Worm (Caenorhabditis elegans): Measurements from ENCODE around the gene unc-44.
A peak's percentile ranks its signal among the peaks of the same experiment; 100 is the strongest.

unc-44 gene

ce11 chrIV:5939908-5940307, 35.4 kb upstream of the unc-44 start:
- TF ChIP-seq lsy-2 (tag; optimal IDR thresholded peaks at IDR 0.05) (peak; percentile 76), ham-2 (GFP tag; optimal IDR thresholded peaks at IDR 0.05) (no peak)

ce11 chrIV:5940608-5941007, 34.7 kb upstream of the unc-44 start:
- no peak for TF ChIP-seq nhr-76 (tag; optimal IDR thresholded peaks at IDR 0.05)
- TF ChIP-seq ham-2 (GFP tag; optimal IDR thresholded peaks at IDR 0.05) = no peak
- TF ChIP-seq elt-1 (tag; optimal IDR thresholded peaks at IDR 0.05; ENCODE audit: borderline replicate concordance, insufficient read depth) = no peak
- TF ChIP-seq lin-13 (tag; optimal IDR thresholded peaks at IDR 0.05) = no peak

- TF ChIP-seq ceh-83 (GFP tag; optimal IDR thresholded peaks at IDR 0.05) (no peak), ces-1 (GFP tag; optimal IDR thresholded peaks at IDR 0.05) (peak; percentile 50), nhr-2 (tag; optimal IDR thresholded peaks at IDR 0.05) (peak; percentile 18)
Measured at ce11 chrIV:5941236-5941976, 34.0 kb upstream of the unc-44 start, which contains the start of gene pfkb-1.2. Gene pfkb-1.2 (plus strand): TSS chrIV:5941926.

- TF ChIP-seq mep-1 (tag; optimal IDR thresholded peaks at IDR 0.05) = no peak
Measured at ce11 chrIV:5944172-5944571, 31.2 kb upstream of the unc-44 start.

ce11 chrIV:5945455-5945854, 29.9 kb upstream of the unc-44 start:
- TF ChIP-seq unc-62 (GFP tag; optimal IDR thresholded peaks at IDR 0.05) = no peak
- no peak for TF ChIP-seq nhr-12 (tag; optimal IDR thresholded peaks at IDR 0.05)
- no peak for TF ChIP-seq flh-1 (GFP tag; optimal IDR thresholded peaks at IDR 0.05)
- no peak for TF ChIP-seq elt-3 (tag; optimal IDR thresholded peaks at IDR 0.05)
- no peak for TF ChIP-seq lin-13 (tag; optimal IDR thresholded peaks at IDR 0.05)
- TF ChIP-seq mep-1 (tag; optimal IDR thresholded peaks at IDR 0.05) = no peak
- TF ChIP-seq sptf-1 (tag; optimal IDR thresholded peaks at IDR 0.05) = no peak
- no peak for TF ChIP-seq unc-39 (tag; optimal IDR thresholded peaks at IDR 0.05)
- no peak for TF ChIP-seq unc-120 (tag; optimal IDR thresholded peaks at IDR 0.05; ENCODE audit: poor library complexity, severe bottlenecking)

- no peak for TF ChIP-seq nhr-28 (tag; optimal IDR thresholded peaks at IDR 0.05)
- TF ChIP-seq drap-1 (GFP tag; optimal IDR thresholded peaks at IDR 0.05) = no peak
- TF ChIP-seq hlh-1 (tag; optimal IDR thresholded peaks at IDR 0.05) = no peak
Measured at ce11 chrIV:5946602-5947444, 28.5 kb upstream of the unc-44 start, which contains the start of gene inx-7. Gene inx-7 (minus strand): TSS chrIV:5946638.

- TF ChIP-seq nhr-28 (tag; optimal IDR thresholded peaks at IDR 0.05) (no peak), mep-1 (tag; optimal IDR thresholded peaks at IDR 0.05) (peak; percentile 70), elt-1 (tag; optimal IDR thresholded peaks at IDR 0.05; ENCODE audit: borderline replicate concordance, insufficient read depth) (no peak), flh-1 (GFP tag; optimal IDR thresholded peaks at IDR 0.05) (no peak), ceh-39 (tag; optimal IDR thresholded peaks at IDR 0.05) (no peak), ham-2 (GFP tag; optimal IDR thresholded peaks at IDR 0.05) (no peak), ces-1 (GFP tag; optimal IDR thresholded peaks at IDR 0.05) (peak; percentile 18), lin-13 (tag; optimal IDR thresholded peaks at IDR 0.05) (peak; percentile 77), lsy-2 (tag; optimal IDR thresholded peaks at IDR 0.05) (peak; percentile 90), nhr-237 (tag; optimal IDR thresholded peaks at IDR 0.05) (no peak), unc-39 (tag; optimal IDR thresholded peaks at IDR 0.05) (no peak), zip-8 (tag; optimal IDR thresholded peaks at IDR 0.05) (no peak), bed-3 (GFP tag; optimal IDR thresholded peaks at IDR 0.05) (no peak), nhr-12 (tag; optimal IDR thresholded peaks at IDR 0.05) (no peak), pha-4 (tag; optimal IDR thresholded peaks at IDR 0.05) (peak; percentile 17), unc-120 (tag; optimal IDR thresholded peaks at IDR 0.05; ENCODE audit: poor library complexity, severe bottlenecking) (no peak), hlh-1 (tag; optimal IDR thresholded peaks at IDR 0.05) (peak; percentile 46), snpc-4 (tag; optimal IDR thresholded peaks at IDR 0.05) (no peak), mls-2 (tag; optimal IDR thresholded peaks at IDR 0.05) (no peak), drap-1 (GFP tag; optimal IDR thresholded peaks at IDR 0.05) (no peak), blmp-1 (tag; optimal IDR thresholded peaks at IDR 0.05) (no peak)
Measured at ce11 chrIV:5947555-5948151, 27.7 kb upstream of the unc-44 start, which contains the start of gene rps-25. Gene rps-25 (minus strand): TSS chrIV:5947605.

Data from whole organism, mixed stage, embryonic.